Fruit fly (Drosophila melanogaster): ENCODE measurements around the gene PyK.

The PyK gene

dm6 chr3R:22421618-22422017 is 54.3 kb downstream of the PyK start:
- TF ChIP-seq CG33017 (tag; optimal IDR thresholded peaks at IDR 0.05) = peak; percentile 54
- TF ChIP-seq Clk (GFP tag; optimal IDR thresholded peaks at IDR 0.05) = no peak
- no peak for TF ChIP-seq CG11617 (GFP tag; optimal IDR thresholded peaks at IDR 0.05)
- no peak for TF ChIP-seq CG12768 (GFP tag; optimal IDR thresholded peaks at IDR 0.05)
- TF ChIP-seq ovo (GFP tag; optimal IDR thresholded peaks at IDR 0.05) = no peak
- peak; percentile 69 for TF ChIP-seq CG7101 (tag; optimal IDR thresholded peaks at IDR 0.05)
- no peak for TF ChIP-seq kay (GFP tag; ENCODE audit: borderline replicate concordance)
- peak; percentile 90 for TF ChIP-seq bab1 (GFP tag; optimal IDR thresholded peaks at IDR 0.05)
- TF ChIP-seq cic (GFP tag; optimal IDR thresholded peaks at IDR 0.05) = no peak
- no peak for TF ChIP-seq Mnt (GFP tag; optimal IDR thresholded peaks at IDR 0.05)
- peak; percentile 56 for TF ChIP-seq CG14711 (tag; optimal IDR thresholded peaks at IDR 0.05)
- peak; percentile 2 for TF ChIP-seq pad (GFP tag; optimal IDR thresholded peaks at IDR 0.05)
- TF ChIP-seq tj (GFP tag; optimal IDR thresholded peaks at IDR 0.05) = no peak
- no peak for TF ChIP-seq toe (GFP tag; optimal IDR thresholded peaks at IDR 0.05)
- TF ChIP-seq Hr96 (GFP tag; optimal IDR thresholded peaks at IDR 0.05) = peak; percentile 23
- no peak for TF ChIP-seq CG5204 (GFP tag; optimal IDR thresholded peaks at IDR 0.05)
- TF ChIP-seq CG1620 (GFP tag; optimal IDR thresholded peaks at IDR 0.05) = no peak
- no peak for TF ChIP-seq cnc (optimal IDR thresholded peaks at IDR 0.05)
- TF ChIP-seq CG7045 (GFP tag; optimal IDR thresholded peaks at IDR 0.05) = peak; percentile 6
- no peak for TF ChIP-seq Crg-1 (GFP tag; optimal IDR thresholded peaks at IDR 0.05)
